Fruit fly (Drosophila melanogaster): ENCODE measurements around the gene CG5787.

The CG5787 gene

DNA sequence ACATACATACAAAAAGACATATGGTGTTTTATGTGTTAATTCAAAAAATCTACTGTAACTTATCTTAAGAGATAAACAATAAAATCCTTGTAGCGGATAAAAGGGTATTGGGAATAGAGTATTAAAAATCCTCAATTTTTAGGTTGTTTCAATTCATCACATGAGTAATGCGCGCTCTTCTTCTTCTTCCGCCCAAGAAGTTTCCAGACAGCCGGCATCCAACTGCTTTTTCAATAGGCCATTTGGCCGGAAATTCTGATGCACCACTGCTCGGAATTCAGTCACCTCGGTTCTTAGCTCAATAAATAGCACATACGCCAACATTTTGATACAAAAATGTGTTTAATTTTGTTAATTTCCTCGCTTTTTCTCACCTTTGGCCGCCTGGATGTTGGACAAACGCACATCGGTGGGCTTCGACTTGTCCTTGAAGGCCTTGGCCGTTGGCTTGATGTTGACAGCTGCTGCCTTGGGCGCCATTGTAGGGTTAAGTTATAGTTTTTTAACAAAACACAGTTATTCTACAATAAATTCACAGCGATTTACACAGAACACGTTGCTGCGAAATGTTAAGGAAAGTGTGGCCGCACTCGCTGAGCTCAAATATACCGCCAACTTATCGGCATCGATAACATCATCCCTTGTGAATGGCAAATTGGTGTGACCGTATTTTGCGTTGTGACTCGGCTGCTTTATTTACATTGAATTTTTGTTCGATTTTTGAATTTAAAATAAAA lies 20.2 kb downstream of the CG5787 start, which contains the start of the genes CCT4 and CG6153 (continued):
- TF ChIP-seq yki (optimal IDR thresholded peaks at IDR 0.05) (no peak), sisA (GFP tag; IDR thresholded peaks at IDR 0.05) (no peak), CG2889 (GFP tag; IDR thresholded peaks at IDR 0.05) (no peak), gem (tag; optimal IDR thresholded peaks at IDR 0.05) (no peak), Meics (GFP tag; optimal IDR thresholded peaks at IDR 0.05) (no peak), CG9609 (GFP tag; optimal IDR thresholded peaks at IDR 0.05) (no peak), Mes4 (GFP tag; optimal IDR thresholded peaks at IDR 0.05) (no peak), ash1 (GFP tag; optimal IDR thresholded peaks at IDR 0.05) (no peak), CG17829 (tag; optimal IDR thresholded peaks at IDR 0.05) (no peak), CG10959 (GFP tag; IDR thresholded peaks at IDR 0.05) (no peak), C15 (GFP tag; IDR thresholded peaks at IDR 0.05) (no peak), CG6254 (GFP tag; optimal IDR thresholded peaks at IDR 0.05) (no peak), CG31388 (GFP tag; optimal IDR thresholded peaks at IDR 0.05) (no peak), insv (GFP tag; optimal IDR thresholded peaks at IDR 0.05) (no peak), gsb-n (tag; optimal IDR thresholded peaks at IDR 0.05) (no peak), zen (tag; optimal IDR thresholded peaks at IDR 0.05) (peak; percentile 35), az2 (GFP tag; optimal IDR thresholded peaks at IDR 0.05) (no peak), Spps (tag; optimal IDR thresholded peaks at IDR 0.05) (no peak), CG18011 (GFP tag; optimal IDR thresholded peaks at IDR 0.05) (no peak), Camta (GFP tag; optimal IDR thresholded peaks at IDR 0.05) (no peak), CG14710 (tag; optimal IDR thresholded peaks at IDR 0.05) (peak; percentile 38), CG7839 (tag; optimal IDR thresholded peaks at IDR 0.05) (no peak), CG12659 (GFP tag; optimal IDR thresholded peaks at IDR 0.05) (peak; percentile 40), fd64A (GFP tag; optimal IDR thresholded peaks at IDR 0.05) (no peak), wek (GFP tag; optimal IDR thresholded peaks at IDR 0.05) (no peak), zfh1 (GFP tag; IDR thresholded peaks at IDR 0.05) (no peak), sr (GFP tag; IDR thresholded peaks at IDR 0.05) (no peak), bcd (GFP tag; optimal IDR thresholded peaks at IDR 0.05) (no peak), CG31441 (GFP tag; IDR thresholded peaks at IDR 0.05) (no peak), so (GFP tag; IDR thresholded peaks at IDR 0.05) (no peak), Eip74EF (GFP tag; optimal IDR thresholded peaks at IDR 0.05) (no peak), CG10431 (GFP tag; optimal IDR thresholded peaks at IDR 0.05) (no peak), gcm2 (GFP tag; optimal IDR thresholded peaks at IDR 0.05) (no peak), CG34376 (GFP tag; optimal IDR thresholded peaks at IDR 0.05) (no peak), NFAT (GFP tag; IDR thresholded peaks at IDR 0.05) (no peak), zf30C (GFP tag; optimal IDR thresholded peaks at IDR 0.05) (no peak), ind (GFP tag; optimal IDR thresholded peaks at IDR 0.05) (no peak), CG15073 (GFP tag; optimal IDR thresholded peaks at IDR 0.05) (no peak), CG6689 (GFP tag; IDR thresholded peaks at IDR 0.05) (no peak), CG12744 (GFP tag; optimal IDR thresholded peaks at IDR 0.05) (no peak), CG11560 (tag; IDR thresholded peaks at IDR 0.05) (no peak), CG1529 (GFP tag; optimal IDR thresholded peaks at IDR 0.05) (no peak), CG7963 (GFP tag; IDR thresholded peaks at IDR 0.05; ENCODE audit: partially characterized antibody) (no peak), oc (tag; optimal IDR thresholded peaks at IDR 0.05) (no peak), sim (GFP tag; IDR thresholded peaks at IDR 0.05) (no peak)

Data from whole organism, embryonic.